Worm (Caenorhabditis elegans) whole organism, L3 larva: ENCODE data around the gene srh-185.

Experiments used
- egl-27 ChIP-seq: sonication (generic microtip); optimal IDR thresholded peaks from 4 replicates; lab custom pipeline; 2017; ENCODE audit warnings: missing biosample characterization, missing genetic modification reagents, missing genetic modification characterization
- elt-2 ChIP-seq: sonication (generic microtip); optimal IDR thresholded peaks from 2 replicates; lab custom pipeline; 2016; ENCODE audit warnings: missing genetic modification reagents, mild to moderate bottlenecking, missing genetic modification characterization, missing compliant biosample characterization
- mdl-1 ChIP-seq: fragments of 150-350 bp; optimal IDR thresholded peaks from 2 replicates; lab custom pipeline; 2014; ENCODE audit warnings: missing biosample characterization, missing genetic modification characterization
- nhr-76 ChIP-seq: fragments of 150-350 bp; sonication (generic microtip); optimal IDR thresholded peaks from 5 replicates; lab custom pipeline; 2014; ENCODE audit warnings: missing biosample characterization, missing genetic modification characterization
- snpc-4 ChIP-seq: fragments of 150-350 bp; optimal IDR thresholded peaks from 2 replicates; lab custom pipeline; 2014; ENCODE audit warnings: missing biosample characterization, missing genetic modification characterization
- unc-39 ChIP-seq: sonication (generic microtip); optimal IDR thresholded peaks from 4 replicates; lab custom pipeline; 2017; ENCODE audit warnings: missing biosample characterization, missing genetic modification characterization
- unc-62 ChIP-seq: fragments of 150-350 bp; sonication (generic microtip); optimal IDR thresholded peaks from 4 replicates; lab custom pipeline; 2014; ENCODE audit warnings: missing biosample characterization, missing genetic modification reagents, missing genetic modification characterization
- ztf-11 ChIP-seq: fragments of 150-350 bp; optimal IDR thresholded peaks from 2 replicates; lab custom pipeline; 2014; ENCODE audit warnings: missing biosample characterization, missing genetic modification characterization

DNA sequence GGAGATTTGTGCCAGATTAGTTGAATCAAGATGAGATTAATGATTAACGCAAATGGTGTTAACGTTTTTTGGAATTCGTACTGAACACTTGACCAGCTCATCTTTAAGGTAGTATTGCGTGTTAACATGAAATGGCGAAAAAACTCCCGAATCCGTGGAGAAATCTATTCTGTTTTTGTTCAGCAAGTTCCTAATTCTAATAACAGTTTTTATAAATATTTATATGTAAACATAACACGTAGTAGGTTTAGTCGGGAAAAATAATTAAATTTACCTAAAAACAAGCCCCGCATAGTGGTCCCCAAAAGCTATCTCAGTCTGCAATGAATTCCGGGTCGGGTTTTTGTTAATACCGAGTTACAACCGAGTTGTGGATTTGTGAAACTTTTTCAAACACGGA is 7.0 kb upstream of the srh-185 start, which contains the start of gene str-244:
- TF ChIP-seq elt-2 (no peak), snpc-4 (tag; lab: Kevin White, UChicago) (no peak), ztf-11 (no peak), unc-39 (no peak), mdl-1 (no peak), nhr-76 (no peak), unc-62 (GFP tag; lab: Kevin White, UChicago) (no peak), egl-27 (no peak)
